Fruit fly (Drosophila melanogaster) whole organism, embryonic: ENCODE data around the gene CG3117.

Experiments
- CG10267 ChIP-seq: fragments of 200-800 bp; sonication (Bioruptor generic); optimal IDR thresholded peaks from 2 replicates; lab custom pipeline; 2018; ENCODE audit warnings: missing biosample characterization, mild to moderate bottlenecking, missing genetic modification characterization, moderate library complexity
- CG10959 ChIP-seq: fragments of 200-800 bp; sonication (Bioruptor generic); IDR thresholded peaks from 2 replicates; pipeline ENCODE4 v1.3.6; 2022; ENCODE audit warnings: missing biosample characterization, missing genetic modification characterization
- CG13424 ChIP-seq: fragments of 200-800 bp; sonication (Bioruptor generic); optimal IDR thresholded peaks from 2 replicates; lab custom pipeline; 2019; ENCODE audit warnings: missing biosample characterization, mild to moderate bottlenecking, missing genetic modification characterization, moderate library complexity
- CG13894 ChIP-seq: fragments of 200-800 bp; sonication (Bioruptor generic); optimal IDR thresholded peaks from 3 replicates; lab custom pipeline; 2018; ENCODE audit warnings: missing biosample characterization, mild to moderate bottlenecking, missing genetic modification characterization, moderate library complexity
- CG15011 ChIP-seq: fragments of 200-800 bp; sonication (Bioruptor generic); optimal IDR thresholded peaks from 3 replicates; lab custom pipeline; 2018; ENCODE audit warnings: missing biosample characterization, mild to moderate bottlenecking, missing genetic modification characterization
- CG15601 ChIP-seq: fragments of 200-800 bp; sonication (Bioruptor generic); optimal IDR thresholded peaks from 3 replicates; lab custom pipeline; 2019; ENCODE audit warnings: missing biosample characterization, mild to moderate bottlenecking, missing genetic modification characterization, moderate library complexity
- CG17802 ChIP-seq: fragments of 200-800 bp; sonication (Bioruptor generic); optimal IDR thresholded peaks from 2 replicates; lab custom pipeline; 2018; ENCODE audit warnings: missing biosample characterization, mild to moderate bottlenecking, missing genetic modification characterization, moderate library complexity
- CG18599 ChIP-seq: fragments of 200-800 bp; sonication (Bioruptor generic); optimal IDR thresholded peaks from 3 replicates; lab custom pipeline; 2017; ENCODE audit warnings: missing biosample characterization, missing genetic modification characterization, mild to moderate bottlenecking, moderate library complexity, missing genetic modification reagents
- CG2120 ChIP-seq: fragments of 200-800 bp; sonication (Bioruptor generic); optimal IDR thresholded peaks from 3 replicates; lab custom pipeline; 2016; ENCODE audit warnings: missing biosample characterization, missing genetic modification characterization
- CG30403 ChIP-seq: fragments of 200-800 bp; sonication (Bioruptor generic); optimal IDR thresholded peaks from 3 replicates; lab custom pipeline; 2016; ENCODE audit warnings: missing biosample characterization, missing genetic modification characterization
- CG3065 ChIP-seq: fragments of 200-800 bp; sonication (Bioruptor generic); optimal IDR thresholded peaks from 2 replicates; lab custom pipeline; 2016; ENCODE audit warnings: missing biosample characterization, missing genetic modification characterization
- CG32532 ChIP-seq: fragments of 200-800 bp; sonication (Bioruptor generic); IDR thresholded peaks from 2 replicates; pipeline ENCODE4 v1.3.6; 2022; ENCODE audit warnings: missing biosample characterization, missing genetic modification characterization
- CG32767 ChIP-seq: fragments of 200-800 bp; sonication (Bioruptor generic); IDR thresholded peaks from 2 replicates; pipeline ENCODE4 v1.3.6; 2022; ENCODE audit warnings: missing biosample characterization, missing genetic modification characterization
- CG32772 ChIP-seq: fragments of 200-800 bp; sonication (Bioruptor generic); IDR thresholded peaks from 2 replicates; pipeline ENCODE4 v1.3.6; 2022; ENCODE audit warnings: missing biosample characterization, missing genetic modification characterization
- CG4404 ChIP-seq: fragments of 200-800 bp; sonication (Bioruptor generic); IDR thresholded peaks from 2 replicates; pipeline ENCODE4 v1.3.6; 2022; ENCODE audit warnings: missing biosample characterization, missing genetic modification characterization
- CG6854 ChIP-seq: fragments of 200-800 bp; sonication (Bioruptor generic); optimal IDR thresholded peaks from 3 replicates; lab custom pipeline; 2017; ENCODE audit warnings: missing biosample characterization, mild to moderate bottlenecking, missing genetic modification characterization
- CG7987 ChIP-seq: fragments of 200-800 bp; sonication (Bioruptor generic); optimal IDR thresholded peaks from 2 replicates; lab custom pipeline; 2018; ENCODE audit warnings: missing biosample characterization, mild to moderate bottlenecking, missing genetic modification characterization, moderate library complexity
- CG9876 ChIP-seq: fragments of 200-800 bp; sonication (Bioruptor generic); optimal IDR thresholded peaks from 2 replicates; lab custom pipeline; 2016; ENCODE audit warnings: missing biosample characterization, missing genetic modification characterization
- Dek ChIP-seq: fragments of 200-800 bp; sonication (Bioruptor generic); optimal IDR thresholded peaks from 3 replicates; lab custom pipeline; 2019; ENCODE audit warnings: missing biosample characterization, mild to moderate bottlenecking, missing genetic modification characterization, moderate library complexity
- Drgx ChIP-seq: fragments of 200-800 bp; sonication (Bioruptor generic); IDR thresholded peaks from 2 replicates; pipeline ENCODE4 v1.3.6; 2022; ENCODE audit warnings: missing biosample characterization, missing genetic modification characterization
- ERR ChIP-seq: fragments of 200-800 bp; sonication (Bioruptor generic); optimal IDR thresholded peaks from 2 replicates; lab custom pipeline; 2016; ENCODE audit warnings: missing biosample characterization, missing genetic modification characterization
- Eip74EF ChIP-seq, 2 experiments: fragments of 200-800 bp in 1 of 2; fragments of >200 bp in 1 of 2; sonication (Bioruptor generic) in 1 of 2; optimal IDR thresholded peaks; 2 replicates each; lab custom pipeline; 2017 to 2019; ENCODE audit warnings: missing biosample characterization in 2 of 2, missing genetic modification characterization in 2 of 2, mild to moderate bottlenecking in 1 of 2, moderate library complexity in 1 of 2
- GATAe ChIP-seq: fragments of 200-800 bp; sonication (Bioruptor generic); conservative IDR thresholded peaks from 2 replicates; pipeline ENCODE4 v1.3.6; 2022; ENCODE audit warnings: missing biosample characterization, missing genetic modification characterization
- HmgD ChIP-seq: fragments of 200-800 bp; sonication (Bioruptor generic); optimal IDR thresholded peaks from 3 replicates; lab custom pipeline; 2016; ENCODE audit warnings: missing biosample characterization, missing genetic modification characterization
- HmgZ ChIP-seq: fragments of 200-800 bp; sonication (Bioruptor generic); optimal IDR thresholded peaks from 2 replicates; lab custom pipeline; 2018; ENCODE audit warnings: missing biosample characterization, mild to moderate bottlenecking, missing genetic modification characterization
- Hr39 ChIP-seq: fragments of >200 bp; optimal IDR thresholded peaks from 2 replicates; lab custom pipeline; 2017
- Kr ChIP-seq: fragments of 200-800 bp; sonication (Bioruptor generic); optimal IDR thresholded peaks from 2 replicates; lab custom pipeline; 2017; ENCODE audit warnings: missing biosample characterization, mild to moderate bottlenecking, missing genetic modification characterization
- MESR4 ChIP-seq: fragments of 200-800 bp; sonication (Bioruptor generic); optimal IDR thresholded peaks from 2 replicates; lab custom pipeline; 2018; ENCODE audit warnings: missing biosample characterization, mild to moderate bottlenecking, missing genetic modification characterization, moderate library complexity
- Side ChIP-seq: fragments of 200-800 bp; sonication (Bioruptor generic); optimal IDR thresholded peaks from 2 replicates; lab custom pipeline; 2016; ENCODE audit warnings: missing biosample characterization, missing genetic modification characterization
- Sin3A ChIP-seq: fragments of >200 bp; optimal IDR thresholded peaks from 2 replicates; lab custom pipeline; 2018
- Sox100B ChIP-seq: fragments of 200-800 bp; sonication (Bioruptor generic); optimal IDR thresholded peaks from 3 replicates; lab custom pipeline; 2018; ENCODE audit warnings: missing biosample characterization, mild to moderate bottlenecking, missing genetic modification characterization
- Sry-δ ChIP-seq: fragments of 200-800 bp; sonication (Bioruptor generic); optimal IDR thresholded peaks from 2 replicates; lab custom pipeline; 2016; ENCODE audit warnings: missing biosample characterization, missing genetic modification characterization
- Xrp1 ChIP-seq: fragments of 200-800 bp; sonication (Bioruptor generic); IDR thresholded peaks from 2 replicates; pipeline ENCODE4 v1.3.6; 2022; ENCODE audit warnings: missing biosample characterization, missing genetic modification characterization
- ab ChIP-seq: fragments of 200-800 bp; sonication (Bioruptor generic); optimal IDR thresholded peaks from 2 replicates; lab custom pipeline; 2016; ENCODE audit warnings: missing biosample characterization, missing genetic modification characterization
- cas ChIP-seq: fragments of 200-800 bp; sonication (Bioruptor generic); IDR thresholded peaks from 2 replicates; pipeline ENCODE4 v1.3.6; 2022; ENCODE audit warnings: missing biosample characterization, missing genetic modification characterization
- crol ChIP-seq: fragments of 200-800 bp; sonication (Bioruptor generic); IDR thresholded peaks from 2 replicates; pipeline ENCODE4 v1.3.6; 2022; ENCODE audit warnings: missing biosample characterization, missing genetic modification characterization
- cwo ChIP-seq: fragments of 200-800 bp; sonication (Bioruptor generic); optimal IDR thresholded peaks from 3 replicates; lab custom pipeline; 2017; ENCODE audit warnings: missing biosample characterization, missing genetic modification characterization, mild to moderate bottlenecking, moderate library complexity, missing genetic modification reagents
- dmrt99B ChIP-seq: fragments of 200-800 bp; sonication (Bioruptor generic); optimal IDR thresholded peaks from 2 replicates; lab custom pipeline; 2018; ENCODE audit warnings: missing biosample characterization, mild to moderate bottlenecking, missing genetic modification characterization, moderate library complexity
- en ChIP-seq: fragments of 200-800 bp; sonication (Bioruptor generic); optimal IDR thresholded peaks from 2 replicates; lab custom pipeline; 2016; ENCODE audit warnings: missing biosample characterization, missing genetic modification characterization
- grau ChIP-seq: fragments of 200-800 bp; optimal IDR thresholded peaks from 3 replicates; lab custom pipeline; 2019; ENCODE audit warnings: missing biosample characterization, mild to moderate bottlenecking, missing genetic modification characterization, moderate library complexity
- gro ChIP-seq: fragments of 200-800 bp; sonication (Bioruptor generic); optimal IDR thresholded peaks from 2 replicates; lab custom pipeline; 2016; ENCODE audit warnings: missing biosample characterization, missing genetic modification characterization
- knrl ChIP-seq: fragments of 200-800 bp; sonication (Bioruptor generic); IDR thresholded peaks from 3 replicates; pipeline ENCODE4 v1.3.6; 2022; ENCODE audit warnings: missing biosample characterization, missing genetic modification characterization; ENCODE audit not compliant: partially characterized antibody
- nerfin-1 ChIP-seq: fragments of 200-800 bp; sonication (Bioruptor generic); optimal IDR thresholded peaks from 3 replicates; lab custom pipeline; 2019; ENCODE audit warnings: missing biosample characterization, mild to moderate bottlenecking, missing genetic modification characterization, moderate library complexity
- onecut ChIP-seq: fragments of 200-800 bp; sonication (Bioruptor generic); IDR thresholded peaks from 2 replicates; pipeline ENCODE4 v1.3.6; 2022; ENCODE audit warnings: missing biosample characterization, missing genetic modification characterization
- slou ChIP-seq: fragments of 200-800 bp; sonication (Bioruptor generic); optimal IDR thresholded peaks from 3 replicates; lab custom pipeline; 2016; ENCODE audit warnings: missing biosample characterization, missing genetic modification characterization
- so ChIP-seq: fragments of 200-800 bp; sonication (Bioruptor generic); IDR thresholded peaks from 3 replicates; pipeline ENCODE4 v1.3.6; 2022; ENCODE audit warnings: missing biosample characterization, missing genetic modification characterization
- sqz ChIP-seq: fragments of 200-800 bp; sonication (Bioruptor generic); optimal IDR thresholded peaks from 3 replicates; lab custom pipeline; 2018; ENCODE audit warnings: missing biosample characterization, mild to moderate bottlenecking, missing genetic modification characterization
- ttk ChIP-seq: fragments of 200-800 bp; sonication (Bioruptor generic); IDR thresholded peaks from 2 replicates; pipeline ENCODE4 v2.1.2; 2022; ENCODE audit warnings: missing biosample characterization, missing genetic modification characterization
- twi ChIP-seq: fragments of 200-800 bp; optimal IDR thresholded peaks from 2 replicates; lab custom pipeline; 2019; ENCODE audit warnings: missing biosample characterization, mild to moderate bottlenecking, missing genetic modification characterization, moderate library complexity
- vvl ChIP-seq: fragments of 200-800 bp; sonication (Bioruptor generic); IDR thresholded peaks from 2 replicates; pipeline ENCODE4 v1.3.6; 2022; ENCODE audit warnings: missing biosample characterization, missing genetic modification characterization

CG3117 gene

DNA sequence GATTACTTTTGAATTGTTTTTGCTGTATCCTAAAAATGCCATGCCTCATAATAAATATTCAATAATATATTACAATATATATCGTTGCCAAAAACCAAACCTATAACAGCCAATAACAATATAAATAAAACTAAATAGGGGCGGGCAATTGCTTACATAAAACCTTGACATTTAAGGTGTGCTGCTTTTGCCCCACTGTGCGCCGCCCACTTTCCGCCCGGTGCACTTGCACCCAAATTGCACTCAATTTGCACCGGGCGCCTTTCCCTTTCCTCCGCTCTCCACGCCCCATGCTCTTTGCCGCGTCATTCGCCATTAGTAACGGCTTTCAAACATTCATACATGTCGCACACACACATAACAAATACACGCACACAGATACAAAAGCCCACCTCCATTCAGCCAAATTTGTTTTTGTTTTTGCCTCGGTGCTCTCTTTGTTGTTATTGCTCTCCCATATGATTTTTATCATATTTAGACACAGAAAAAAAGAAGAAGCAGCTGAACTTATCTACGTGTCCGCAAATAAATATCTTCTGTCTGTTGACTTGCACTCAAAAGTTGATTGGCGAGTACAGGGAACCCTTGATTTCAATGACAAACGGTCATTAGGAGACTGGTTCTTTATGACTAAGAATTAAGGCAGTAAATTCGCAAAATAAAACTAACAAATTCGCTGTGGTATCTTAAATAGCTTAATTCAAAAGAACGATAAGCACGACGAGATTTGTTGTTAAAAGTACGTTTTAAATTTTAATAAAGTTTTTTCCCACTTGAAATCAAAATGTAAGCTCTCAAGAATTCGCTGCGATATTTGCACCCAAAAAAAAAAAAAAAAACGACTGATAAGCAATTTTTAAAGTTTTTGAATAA lies 11.1 kb upstream of the CG3117 start (continued):
- peak; percentile 2; the same call in 1 of the 2 replicates for TF ChIP-seq onecut (GFP tag; lab: Robert Waterston, UW)
- TF ChIP-seq CG32532 (GFP tag; lab: Robert Waterston, UW), result no peak
- TF ChIP-seq vvl (GFP tag; lab: Robert Waterston, UW), result no peak
- TF ChIP-seq crol (GFP tag; lab: Robert Waterston, UW), result peak; percentile 75
- TF ChIP-seq CG6854 (GFP tag; lab: Kevin White, UChicago), result peak; percentile 3
- peak; percentile 48; the same call in 1 of the 3 replicates for TF ChIP-seq so (GFP tag; lab: Robert Waterston, UW)
- no peak for TF ChIP-seq CG32772 (GFP tag; lab: Robert Waterston, UW)
- no peak for TF ChIP-seq cas (GFP tag; lab: Robert Waterston, UW)
- TF ChIP-seq CG13894, result peak; percentile 43
- TF ChIP-seq nerfin-1 (tag; lab: Kevin White, UChicago), result no peak
- TF ChIP-seq GATAe (GFP tag; lab: Robert Waterston, UW), result no peak
- TF ChIP-seq CG32767 (GFP tag; lab: Robert Waterston, UW), result no peak
- no peak; the same call in 1 of the 2 replicates for TF ChIP-seq CG10959 (GFP tag; lab: Robert Waterston, UW)
- no peak for TF ChIP-seq HmgZ (tag; lab: Kevin White, UChicago)
- TF ChIP-seq knrl (GFP tag; lab: Robert Waterston, UW), result no peak
- no peak for TF ChIP-seq en
- TF ChIP-seq Sin3A, result no peak
- peak; percentile 6 for TF ChIP-seq CG30403 (GFP tag; lab: Kevin White, UChicago)
- TF ChIP-seq grau (tag; lab: Kevin White, UChicago), result peak; percentile 81
- TF ChIP-seq Xrp1, result peak; percentile 29; the same call in 1 of the 2 replicates
- TF ChIP-seq slou (GFP tag; lab: Kevin White, UChicago), result no peak
- peak; percentile 29 for TF ChIP-seq gro (GFP tag; lab: Kevin White, UChicago)
- no peak for TF ChIP-seq CG3065 (GFP tag; lab: Kevin White, UChicago)
- peak; percentile 45 for TF ChIP-seq dmrt99B (tag; lab: Kevin White, UChicago)
- TF ChIP-seq CG7987, result peak; percentile 44
- TF ChIP-seq Side, result peak; percentile 3
- TF ChIP-seq Drgx, result peak; percentile 83
- TF ChIP-seq Hr39 (lab: Kevin White, UChicago), result no peak
- no peak for TF ChIP-seq CG9876
- no peak for TF ChIP-seq ttk
- no peak for TF ChIP-seq CG4404 (GFP tag; lab: Robert Waterston, UW)
- peak; percentile 33 for TF ChIP-seq CG18599 (GFP tag; lab: Kevin White, UChicago)
- TF ChIP-seq CG17802 (tag; lab: Kevin White, UChicago), result no peak
- no peak for TF ChIP-seq Kr (GFP tag; lab: Kevin White, UChicago)
- TF ChIP-seq HmgD (GFP tag; lab: Kevin White, UChicago), result no peak
- TF ChIP-seq twi (tag; lab: Kevin White, UChicago), result no peak
- no peak for TF ChIP-seq ab (GFP tag; lab: Kevin White, UChicago)
- peak; percentile 41 for TF ChIP-seq sqz
- no peak for TF ChIP-seq CG10267 (tag; lab: Kevin White, UChicago)
- peak; percentile 24 for TF ChIP-seq CG15011 (GFP tag; lab: Kevin White, UChicago)
- peak; percentile 2 for TF ChIP-seq CG13424 (tag; lab: Kevin White, UChicago)
- peak in 1 of 2 experiments; percentile 20 for TF ChIP-seq Eip74EF (GFP tag; optimal IDR thresholded peaks at IDR 0.05; lab: Kevin White, UChicago)
- no peak for TF ChIP-seq MESR4 (GFP tag; lab: Kevin White, UChicago)
- TF ChIP-seq cwo (GFP tag; lab: Kevin White, UChicago), result peak; percentile 34
- TF ChIP-seq CG15601 (tag; lab: Kevin White, UChicago), result no peak
- peak; percentile 11 for TF ChIP-seq Sox100B (GFP tag; lab: Kevin White, UChicago)
- TF ChIP-seq CG2120, result peak; percentile 31
- TF ChIP-seq Dek (tag; lab: Kevin White, UChicago), result peak; percentile 11
- peak; percentile 19 for TF ChIP-seq ERR (GFP tag; lab: Kevin White, UChicago)
- TF ChIP-seq Sry-δ, result no peak
